Fruit fly (Drosophila melanogaster) whole organism, embryonic: Measurements from ENCODE around the gene CG14221.
A peak's percentile ranks its signal among the peaks of the same experiment; 100 is the strongest.

Experiments
- Blimp-1 ChIP-seq: fragments of 200-800 bp; sonication (Bioruptor generic); optimal IDR thresholded peaks from 3 replicates; lab custom pipeline; 2018; ENCODE audit warnings: missing biosample characterization, missing genetic modification characterization, mild to moderate bottlenecking, moderate library complexity, missing genetic modification reagents
- CG10209 ChIP-seq: fragments of 200-800 bp; sonication (Bioruptor generic); optimal IDR thresholded peaks from 3 replicates; lab custom pipeline; 2017; ENCODE audit warnings: missing biosample characterization, mild to moderate bottlenecking, missing genetic modification characterization, missing genetic modification reagents
- CG11247 ChIP-seq: fragments of 200-800 bp; sonication (Bioruptor generic); IDR thresholded peaks from 2 replicates; pipeline ENCODE4 v1.3.6; 2022; ENCODE audit warnings: missing biosample characterization, missing genetic modification characterization
- CG14860 ChIP-seq: fragments of 200-800 bp; sonication (Bioruptor generic); IDR thresholded peaks from 3 replicates; pipeline ENCODE4 v1.3.6; 2022; ENCODE audit warnings: missing biosample characterization, missing genetic modification characterization; ENCODE audit not compliant: partially characterized antibody
- CG15073 ChIP-seq: fragments of 200-800 bp; sonication (Bioruptor generic); optimal IDR thresholded peaks from 2 replicates; lab custom pipeline; 2016; ENCODE audit warnings: missing biosample characterization, missing genetic modification characterization
- CG15696 ChIP-seq: fragments of 200-800 bp; sonication (Bioruptor generic); optimal IDR thresholded peaks from 2 replicates; lab custom pipeline; 2019; ENCODE audit warnings: missing biosample characterization, mild to moderate bottlenecking, missing genetic modification characterization, moderate library complexity
- CG16813 ChIP-seq: fragments of 200-800 bp; sonication (Bioruptor generic); IDR thresholded peaks from 3 replicates; pipeline ENCODE4 v1.3.6; 2022; ENCODE audit warnings: missing biosample characterization, missing genetic modification characterization; ENCODE audit not compliant: partially characterized antibody
- CG16815 ChIP-seq: fragments of 200-800 bp; sonication (Bioruptor generic); optimal IDR thresholded peaks from 3 replicates; lab custom pipeline; 2017; ENCODE audit warnings: missing biosample characterization, mild to moderate bottlenecking, missing genetic modification characterization
- CG17361 ChIP-seq: fragments of 200-800 bp; sonication (Bioruptor generic); IDR thresholded peaks from 3 replicates; pipeline ENCODE4 v1.3.6; 2022; ENCODE audit warnings: missing biosample characterization, missing genetic modification characterization
- CG2678 ChIP-seq: fragments of 200-800 bp; sonication (Bioruptor generic); optimal IDR thresholded peaks from 3 replicates; lab custom pipeline; 2019; ENCODE audit warnings: missing biosample characterization, mild to moderate bottlenecking, missing genetic modification characterization, moderate library complexity
- CG31224 ChIP-seq: fragments of 200-800 bp; sonication (Bioruptor generic); IDR thresholded peaks from 2 replicates; pipeline ENCODE4 v1.3.6; 2022; ENCODE audit warnings: missing biosample characterization, missing genetic modification characterization
- CG33213 ChIP-seq: fragments of 200-800 bp; sonication (Bioruptor generic); optimal IDR thresholded peaks from 3 replicates; lab custom pipeline; 2016; ENCODE audit warnings: missing biosample characterization, missing genetic modification characterization
- CG4730 ChIP-seq: fragments of 200-800 bp; sonication (Bioruptor generic); IDR thresholded peaks from 2 replicates; pipeline ENCODE4 v1.3.6; 2022; ENCODE audit warnings: missing biosample characterization, missing genetic modification characterization
- CG6254 ChIP-seq: fragments of 200-800 bp; sonication (Bioruptor generic); optimal IDR thresholded peaks from 3 replicates; lab custom pipeline; 2017; ENCODE audit warnings: mild to moderate bottlenecking, missing biosample characterization, missing genetic modification reagents, missing genetic modification characterization
- CG6654 ChIP-seq: fragments of 200-800 bp; sonication (Bioruptor generic); optimal IDR thresholded peaks from 2 replicates; lab custom pipeline; 2017; ENCODE audit warnings: missing biosample characterization, mild to moderate bottlenecking, missing genetic modification characterization
- CG6683 ChIP-seq: fragments of 200-800 bp; sonication (Bioruptor generic); optimal IDR thresholded peaks from 2 replicates; lab custom pipeline; 2017; ENCODE audit warnings: missing biosample characterization, mild to moderate bottlenecking, missing genetic modification characterization, missing genetic modification reagents
- CG8388 ChIP-seq: fragments of 200-800 bp; sonication (Bioruptor generic); optimal IDR thresholded peaks from 2 replicates; lab custom pipeline; 2019; ENCODE audit warnings: missing biosample characterization, mild to moderate bottlenecking, missing genetic modification characterization, moderate library complexity
- CG9215 ChIP-seq: fragments of 200-800 bp; sonication (Bioruptor generic); IDR thresholded peaks from 2 replicates; pipeline ENCODE4 v1.3.6; 2022; ENCODE audit warnings: missing biosample characterization, missing genetic modification characterization
- CG9817 ChIP-seq: fragments of 200-800 bp; sonication (Bioruptor generic); optimal IDR thresholded peaks from 2 replicates; lab custom pipeline; 2018; ENCODE audit warnings: missing biosample characterization, mild to moderate bottlenecking, missing genetic modification characterization, moderate library complexity
- CHES-1-like ChIP-seq: fragments of 200-800 bp; sonication (Bioruptor generic); optimal IDR thresholded peaks from 2 replicates; lab custom pipeline; 2016; ENCODE audit warnings: missing biosample characterization, missing genetic modification characterization
- Camta ChIP-seq: fragments of 200-800 bp; sonication (Bioruptor generic); optimal IDR thresholded peaks from 2 replicates; lab custom pipeline; 2016; ENCODE audit warnings: missing biosample characterization, missing genetic modification characterization
- D19B ChIP-seq: fragments of 200-800 bp; sonication (Bioruptor generic); optimal IDR thresholded peaks from 2 replicates; lab custom pipeline; 2017; ENCODE audit warnings: missing biosample characterization, mild to moderate bottlenecking, missing genetic modification characterization
- Dfd ChIP-seq, 2 experiments: fragments of >200 bp; optimal IDR thresholded peaks; 2 replicates each; lab custom pipeline; 2017; ENCODE audit warnings: missing biosample characterization in 2 of 2, missing genetic modification characterization in 2 of 2
- Fer2 ChIP-seq: fragments of 200-800 bp; sonication (Bioruptor generic); optimal IDR thresholded peaks from 2 replicates; lab custom pipeline; 2018; ENCODE audit warnings: missing biosample characterization, mild to moderate bottlenecking, missing genetic modification characterization, moderate library complexity
- H15 ChIP-seq: fragments of 200-800 bp; sonication (Bioruptor generic); IDR thresholded peaks from 3 replicates; pipeline ENCODE4 v1.3.6; 2022; ENCODE audit warnings: missing biosample characterization, missing genetic modification characterization
- HLHmδ ChIP-seq: fragments of 200-800 bp; sonication (Bioruptor generic); optimal IDR thresholded peaks from 2 replicates; lab custom pipeline; 2018; ENCODE audit warnings: missing biosample characterization, mild to moderate bottlenecking, missing genetic modification characterization, moderate library complexity
- Hey ChIP-seq: fragments of 200-800 bp; sonication (Bioruptor generic); optimal IDR thresholded peaks from 3 replicates; lab custom pipeline; 2018; ENCODE audit warnings: missing biosample characterization, mild to moderate bottlenecking, missing genetic modification characterization
- Lhr ChIP-seq: fragments of 200-800 bp; sonication (Bioruptor generic); optimal IDR thresholded peaks from 3 replicates; lab custom pipeline; 2017; ENCODE audit warnings: mild to moderate bottlenecking, missing biosample characterization, missing genetic modification reagents, missing genetic modification characterization
- NC2β ChIP-seq: fragments of 200-800 bp; sonication (Bioruptor generic); optimal IDR thresholded peaks from 2 replicates; lab custom pipeline; 2016; ENCODE audit warnings: missing biosample characterization, missing genetic modification characterization
- NFAT ChIP-seq: fragments of 200-800 bp; sonication (Bioruptor generic); IDR thresholded peaks from 2 replicates; pipeline ENCODE4 v1.3.6; 2022; ENCODE audit warnings: missing biosample characterization, missing genetic modification characterization
- Sry-δ ChIP-seq: fragments of 200-800 bp; sonication (Bioruptor generic); optimal IDR thresholded peaks from 2 replicates; lab custom pipeline; 2016; ENCODE audit warnings: missing biosample characterization, missing genetic modification characterization
- ab ChIP-seq: fragments of 200-800 bp; sonication (Bioruptor generic); optimal IDR thresholded peaks from 2 replicates; lab custom pipeline; 2016; ENCODE audit warnings: missing biosample characterization, missing genetic modification characterization
- ac ChIP-seq: fragments of 200-800 bp; sonication (Bioruptor generic); optimal IDR thresholded peaks from 3 replicates; lab custom pipeline; 2017; ENCODE audit warnings: missing biosample characterization, mild to moderate bottlenecking, missing genetic modification characterization
- chinmo ChIP-seq: fragments of 200-800 bp; sonication (Bioruptor generic); IDR thresholded peaks from 4 replicates; pipeline ENCODE4 v1.3.6; 2022; ENCODE audit warnings: missing biosample characterization, missing genetic modification characterization; ENCODE audit not compliant: partially characterized antibody
- crol ChIP-seq: fragments of 200-800 bp; sonication (Bioruptor generic); IDR thresholded peaks from 2 replicates; pipeline ENCODE4 v1.3.6; 2022; ENCODE audit warnings: missing biosample characterization, missing genetic modification characterization
- esg ChIP-seq: fragments of 200-800 bp; sonication (Bioruptor generic); conservative IDR thresholded peaks from 2 replicates; pipeline ENCODE4 v1.3.6; 2022; ENCODE audit warnings: missing biosample characterization, missing genetic modification characterization
- gcm ChIP-seq: fragments of 200-800 bp; sonication (Bioruptor generic); optimal IDR thresholded peaks from 2 replicates; lab custom pipeline; 2019; ENCODE audit warnings: missing biosample characterization, mild to moderate bottlenecking, missing genetic modification characterization, moderate library complexity
- ind ChIP-seq: fragments of 200-800 bp; sonication (Bioruptor generic); optimal IDR thresholded peaks from 3 replicates; lab custom pipeline; 2016; ENCODE audit warnings: missing biosample characterization, missing genetic modification characterization
- kah ChIP-seq: fragments of 200-800 bp; sonication (Bioruptor generic); optimal IDR thresholded peaks from 2 replicates; lab custom pipeline; 2018; ENCODE audit warnings: missing biosample characterization, mild to moderate bottlenecking, missing genetic modification characterization
- nom ChIP-seq: fragments of 200-800 bp; sonication (Bioruptor generic); optimal IDR thresholded peaks from 2 replicates; lab custom pipeline; 2017; ENCODE audit warnings: missing biosample characterization, missing genetic modification characterization, mild to moderate bottlenecking, moderate library complexity, missing genetic modification reagents
- onecut ChIP-seq: fragments of 200-800 bp; sonication (Bioruptor generic); IDR thresholded peaks from 2 replicates; pipeline ENCODE4 v1.3.6; 2022; ENCODE audit warnings: missing biosample characterization, missing genetic modification characterization
- org-1 ChIP-seq: fragments of 200-800 bp; sonication (Bioruptor generic); optimal IDR thresholded peaks from 2 replicates; lab custom pipeline; 2017; ENCODE audit warnings: missing biosample characterization, missing genetic modification characterization
- phol ChIP-seq: fragments of 200-800 bp; sonication (Bioruptor generic); optimal IDR thresholded peaks from 3 replicates; lab custom pipeline; 2018; ENCODE audit warnings: missing biosample characterization, mild to moderate bottlenecking, missing genetic modification characterization, moderate library complexity
- pita ChIP-seq: fragments of 200-800 bp; sonication (Bioruptor generic); optimal IDR thresholded peaks from 2 replicates; lab custom pipeline; 2017; ENCODE audit warnings: missing biosample characterization, mild to moderate bottlenecking, missing genetic modification characterization
- ranshi ChIP-seq: fragments of 200-800 bp; sonication (Bioruptor generic); IDR thresholded peaks from 2 replicates; pipeline ENCODE4 v1.3.6; 2022; ENCODE audit warnings: missing biosample characterization, missing genetic modification characterization
- seq ChIP-seq: fragments of 200-800 bp; sonication (Bioruptor generic); IDR thresholded peaks from 2 replicates; pipeline ENCODE4 v1.3.6; 2022; ENCODE audit warnings: missing biosample characterization, missing genetic modification characterization
- sim ChIP-seq: fragments of 200-800 bp; sonication (Bioruptor generic); IDR thresholded peaks from 2 replicates; pipeline ENCODE4 v1.3.6; 2022; ENCODE audit warnings: missing biosample characterization, missing genetic modification characterization
- sisA ChIP-seq: fragments of 200-800 bp; sonication (Bioruptor generic); IDR thresholded peaks from 2 replicates; pipeline ENCODE4 v1.3.6; 2022; ENCODE audit warnings: missing biosample characterization, missing genetic modification characterization
- tap ChIP-seq: fragments of 200-800 bp; optimal IDR thresholded peaks from 3 replicates; lab custom pipeline; 2019; ENCODE audit warnings: missing biosample characterization, mild to moderate bottlenecking, missing genetic modification characterization, moderate library complexity
- tll ChIP-seq, 2 experiments: fragments of 200-800 bp in 1 of 2; fragments of >200 bp in 1 of 2; sonication (Bioruptor generic) in 1 of 2; optimal IDR thresholded peaks; 2 replicates each; lab custom pipeline; 2017 to 2019; ENCODE audit warnings: missing biosample characterization in 2 of 2, missing genetic modification characterization in 2 of 2, mild to moderate bottlenecking in 1 of 2, moderate library complexity in 1 of 2

CG14221 gene

DNA sequence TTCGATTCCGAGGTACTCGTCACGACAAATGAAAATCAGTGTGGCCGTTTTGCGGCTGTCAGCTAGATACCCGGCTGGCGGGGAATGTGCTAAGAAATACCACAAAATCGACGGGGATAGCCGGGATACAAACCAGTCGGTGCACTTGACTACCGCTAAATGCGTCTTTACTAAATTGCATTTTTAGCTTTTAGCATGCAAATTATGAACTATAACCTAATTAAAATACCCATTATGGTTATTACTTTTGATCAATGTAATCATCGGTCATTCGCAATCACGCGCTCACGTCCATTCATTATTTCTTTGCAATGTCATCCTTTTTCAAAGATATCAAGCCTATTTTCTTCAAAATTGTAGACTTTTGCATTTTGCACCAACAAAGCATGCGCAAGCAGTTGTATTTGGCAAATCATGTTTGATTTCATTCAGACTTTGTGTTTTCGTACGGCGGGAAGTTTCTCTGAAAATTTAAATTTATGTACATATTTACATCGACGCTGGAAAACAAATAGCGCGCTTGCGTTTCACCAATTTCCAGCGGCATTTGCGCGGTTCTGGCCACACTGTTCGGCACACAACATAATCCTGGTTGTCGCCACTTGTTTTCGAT is 17.4 kb upstream of the CG14221 start, which contains the start of gene Rcd-1 (continued):
- TF ChIP-seq pita (GFP tag; lab: Kevin White, UChicago) = peak; percentile 79
- TF ChIP-seq Lhr (GFP tag; lab: Kevin White, UChicago) = peak; percentile 51
- TF ChIP-seq ind = no peak
- no peak for TF ChIP-seq tll (GFP tag; optimal IDR thresholded peaks at IDR 0.05; lab: Kevin White, UChicago)
- no peak for TF ChIP-seq D19B
- peak; percentile 16 for TF ChIP-seq CHES-1-like (GFP tag; lab: Kevin White, UChicago)
- no peak for TF ChIP-seq ranshi (GFP tag; lab: Robert Waterston, UW)
- TF ChIP-seq nom = peak; percentile 11
- no peak for TF ChIP-seq CG17361 (GFP tag; lab: Robert Waterston, UW)
- no peak for TF ChIP-seq CG8388 (GFP tag; lab: Kevin White, UChicago)
- peak; percentile 24 for TF ChIP-seq CG33213 (GFP tag; lab: Kevin White, UChicago)
- TF ChIP-seq chinmo (GFP tag; lab: Robert Waterston, UW) = no peak; the same call in 3 of the 4 replicates
- no peak for TF ChIP-seq CG10209
- no peak for TF ChIP-seq CG9215 (GFP tag; lab: Robert Waterston, UW)
- TF ChIP-seq CG15073 (GFP tag; lab: Kevin White, UChicago) = no peak
- no peak for TF ChIP-seq org-1 (GFP tag; lab: Kevin White, UChicago)
- TF ChIP-seq crol (GFP tag; lab: Robert Waterston, UW) = no peak
- TF ChIP-seq CG16813 (GFP tag; lab: Robert Waterston, UW) = no peak
- TF ChIP-seq CG14860 (GFP tag; lab: Robert Waterston, UW) = no peak
- no peak for TF ChIP-seq Dfd (GFP tag; optimal IDR thresholded peaks at IDR 0.05; lab: Kevin White, UChicago)
- TF ChIP-seq seq (GFP tag; lab: Robert Waterston, UW) = no peak
- TF ChIP-seq CG4730 (GFP tag; lab: Robert Waterston, UW) = no peak
- TF ChIP-seq CG9817 = no peak
- TF ChIP-seq CG16815 (GFP tag; lab: Kevin White, UChicago) = no peak
- no peak for TF ChIP-seq CG6683 (GFP tag; lab: Kevin White, UChicago)
- TF ChIP-seq Sry-δ (GFP tag; lab: Kevin White, UChicago) = peak; percentile 50
- TF ChIP-seq esg = no peak
- TF ChIP-seq onecut (GFP tag; lab: Robert Waterston, UW) = no peak
- TF ChIP-seq CG6654 = no peak
- no peak for TF ChIP-seq Camta
- no peak for TF ChIP-seq NC2β
- TF ChIP-seq CG6254 (GFP tag; lab: Kevin White, UChicago) = no peak
- TF ChIP-seq Fer2 (tag; lab: Kevin White, UChicago) = no peak
- peak; percentile 16 for TF ChIP-seq phol (tag; lab: Kevin White, UChicago)
- TF ChIP-seq H15 (GFP tag; lab: Robert Waterston, UW) = no peak
- TF ChIP-seq Blimp-1 (GFP tag; lab: Kevin White, UChicago) = no peak
- no peak for TF ChIP-seq CG31224
- TF ChIP-seq CG11247 (GFP tag; lab: Robert Waterston, UW) = no peak
- no peak for TF ChIP-seq CG2678
- TF ChIP-seq Hey = no peak
- no peak for TF ChIP-seq sim (GFP tag; lab: Robert Waterston, UW)
- no peak for TF ChIP-seq ac (GFP tag; lab: Kevin White, UChicago)
- no peak for TF ChIP-seq tap (tag; lab: Kevin White, UChicago)
- no peak for TF ChIP-seq ab (GFP tag; lab: Kevin White, UChicago)
- TF ChIP-seq HLHmδ (GFP tag; lab: Kevin White, UChicago) = peak; percentile 34
- TF ChIP-seq sisA (GFP tag; lab: Robert Waterston, UW) = no peak
- TF ChIP-seq NFAT (GFP tag; lab: Robert Waterston, UW) = no peak
- no peak for TF ChIP-seq CG15696 (tag; lab: Kevin White, UChicago)
- TF ChIP-seq gcm (GFP tag; lab: Kevin White, UChicago) = no peak
- no peak for TF ChIP-seq kah (GFP tag; lab: Kevin White, UChicago)
